Fruit fly (Drosophila melanogaster): ENCODE data around the gene ATPsynE.

ATPsynE gene

DNA sequence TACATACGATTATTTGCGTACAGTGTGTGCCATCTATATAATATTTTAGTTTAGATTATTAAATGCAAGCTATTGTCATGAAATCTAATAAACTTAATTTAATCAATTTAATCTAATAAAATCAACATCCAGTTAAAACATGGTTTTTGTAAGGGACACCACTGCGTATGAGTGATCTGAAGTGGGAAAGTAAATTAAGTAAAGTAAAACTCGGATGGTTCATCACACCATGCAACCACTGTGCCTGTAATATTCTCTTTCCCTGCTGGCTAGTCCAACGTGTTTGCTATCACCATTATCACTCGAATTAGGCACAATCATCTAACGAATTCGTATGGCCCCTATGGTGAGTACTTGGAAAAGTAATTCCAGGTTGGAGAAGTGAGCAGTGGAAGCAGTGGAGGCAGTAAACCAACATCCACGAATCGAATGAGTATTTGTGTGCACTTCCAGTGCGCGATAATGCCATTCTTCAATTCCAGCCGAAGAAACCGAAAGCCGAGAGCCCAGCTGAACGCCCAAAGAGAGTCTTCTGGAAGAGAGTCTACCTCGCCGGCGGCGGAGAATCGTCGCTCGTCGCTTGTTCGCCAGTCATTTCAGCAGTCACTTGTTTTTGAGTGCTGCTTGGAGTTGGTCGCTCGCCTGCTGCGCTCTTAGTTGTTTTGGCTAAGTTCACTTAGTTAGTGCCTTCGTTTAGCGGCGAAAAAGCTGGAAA is 37.9 kb upstream of the ATPsynE start, which contains the start of gene red (continued):
- peak; percentile 86 for TF ChIP-seq Deaf1 (tag; optimal IDR thresholded peaks at IDR 0.05)
- TF ChIP-seq Awh (GFP tag; IDR thresholded peaks at IDR 0.05), result peak; percentile 52; the same call in 1 of the 2 replicates
- TF ChIP-seq Oaz (GFP tag; IDR thresholded peaks at IDR 0.05), result no peak
- TF ChIP-seq ato (GFP tag; IDR thresholded peaks at IDR 0.05; ENCODE audit: partially characterized antibody), result no peak
- TF ChIP-seq prd (optimal IDR thresholded peaks at IDR 0.05), result no peak
- TF ChIP-seq prd (GFP tag; IDR thresholded peaks at IDR 0.05), result peak; percentile 72
- no peak for TF ChIP-seq CG10565 (GFP tag; optimal IDR thresholded peaks at IDR 0.05)
- peak; percentile 49 for TF ChIP-seq lbe (GFP tag; optimal IDR thresholded peaks at IDR 0.05)
- TF ChIP-seq PHDP (tag; optimal IDR thresholded peaks at IDR 0.05), result peak; percentile 85
- TF ChIP-seq CG13624 (GFP tag; optimal IDR thresholded peaks at IDR 0.05), result peak; percentile 31
- TF ChIP-seq CG12391 (tag; optimal IDR thresholded peaks at IDR 0.05), result peak; percentile 75
- peak; percentile 42; the same call in 1 of the 2 replicates for TF ChIP-seq CG5953 (GFP tag; IDR thresholded peaks at IDR 0.05)
- TF ChIP-seq CG13287 (GFP tag; IDR thresholded peaks at IDR 0.05; ENCODE audit: partially characterized antibody), result peak; percentile 13; the same call in 1 of the 2 replicates
- TF ChIP-seq dati (GFP tag; IDR thresholded peaks at IDR 0.05), result peak; percentile 49; the same call in 1 of the 2 replicates
- TF ChIP-seq sob (GFP tag; IDR thresholded peaks at IDR 0.05), result peak; percentile 77
- TF ChIP-seq caup (GFP tag; optimal IDR thresholded peaks at IDR 0.05; ENCODE audit: severe bottlenecking), result peak; percentile 72
- peak; percentile 57 for TF ChIP-seq CG13894 (tag; optimal IDR thresholded peaks at IDR 0.05)
- TF ChIP-seq ac (GFP tag; optimal IDR thresholded peaks at IDR 0.05), result no peak
- no peak for TF ChIP-seq h (optimal IDR thresholded peaks at IDR 0.05)
- TF ChIP-seq jumu (GFP tag; optimal IDR thresholded peaks at IDR 0.05), result peak; percentile 47
- peak; percentile 81 for TF ChIP-seq CG13424 (tag; optimal IDR thresholded peaks at IDR 0.05)
- TF ChIP-seq CG11723 (GFP tag; optimal IDR thresholded peaks at IDR 0.05), result peak; percentile 61
- no peak for TF ChIP-seq her (GFP tag; optimal IDR thresholded peaks at IDR 0.05)
- TF ChIP-seq CG7963 (GFP tag; IDR thresholded peaks at IDR 0.05; ENCODE audit: partially characterized antibody), result no peak
- TF ChIP-seq H2.0 (GFP tag; IDR thresholded peaks at IDR 0.05), result peak; percentile 71
- TF ChIP-seq tio (GFP tag; optimal IDR thresholded peaks at IDR 0.05), result peak; percentile 46
- peak; percentile 66 for TF ChIP-seq Taf1 (GFP tag; IDR thresholded peaks at IDR 0.05)
- TF ChIP-seq nau (GFP tag; optimal IDR thresholded peaks at IDR 0.05), result peak; percentile 43
- TF ChIP-seq CG17359 (tag; optimal IDR thresholded peaks at IDR 0.05), result peak; percentile 79
- peak; percentile 30 for TF ChIP-seq emc (GFP tag; optimal IDR thresholded peaks at IDR 0.05)
- no peak for TF ChIP-seq pita (GFP tag; optimal IDR thresholded peaks at IDR 0.05)
- peak; percentile 19; the same call in 1 of the 2 replicates for TF ChIP-seq chm (GFP tag; IDR thresholded peaks at IDR 0.05)
- TF ChIP-seq CG6813 (GFP tag; optimal IDR thresholded peaks at IDR 0.05), result peak; percentile 80
- TF ChIP-seq CG3726 (GFP tag; IDR thresholded peaks at IDR 0.05), result no peak
- TF ChIP-seq scrt (GFP tag; optimal IDR thresholded peaks at IDR 0.05), result peak; percentile 68
- peak; percentile 72 for TF ChIP-seq Blimp-1 (GFP tag; optimal IDR thresholded peaks at IDR 0.05)
- 0 out of 3 replicates have a peak, but pooled peaks have one; percentile 27 for TF ChIP-seq CG6175 (GFP tag; IDR thresholded peaks at IDR 0.05)
- peak; percentile 76 for TF ChIP-seq CG31441 (GFP tag; IDR thresholded peaks at IDR 0.05)
- peak; percentile 62 for TF ChIP-seq Dek (tag; optimal IDR thresholded peaks at IDR 0.05)
- TF ChIP-seq Sox102F (GFP tag; optimal IDR thresholded peaks at IDR 0.05), result peak; percentile 82
- peak; percentile 54 for TF ChIP-seq tup (GFP tag; optimal IDR thresholded peaks at IDR 0.05)
- no peak for TF ChIP-seq CG4617 (GFP tag; optimal IDR thresholded peaks at IDR 0.05; ENCODE audit: borderline replicate concordance)
- TF ChIP-seq vvl (GFP tag; IDR thresholded peaks at IDR 0.05), result peak; percentile 79
- no peak for TF ChIP-seq Kr (GFP tag; optimal IDR thresholded peaks at IDR 0.05)
- no peak for TF ChIP-seq CG17186 (GFP tag; optimal IDR thresholded peaks at IDR 0.05)
- TF ChIP-seq CG3281 (GFP tag; optimal IDR thresholded peaks at IDR 0.05), result peak; percentile 88
- TF ChIP-seq so (GFP tag; IDR thresholded peaks at IDR 0.05), result no peak
- TF ChIP-seq chif (GFP tag; optimal IDR thresholded peaks at IDR 0.05), result peak; percentile 43 to 45
- no peak for TF ChIP-seq twi (tag; optimal IDR thresholded peaks at IDR 0.05)
